Fruit fly (Drosophila melanogaster): ENCODE results near the gene CG1113.
A peak's percentile ranks its signal among the peaks of the same experiment; 100 is the strongest.

Gene CG1113

dm6 chr3R:5215334-5216307, 37.3 kb upstream of the CG1113 start (continued):
- TF ChIP-seq mld (GFP tag; IDR thresholded peaks at IDR 0.05; ENCODE audit: partially characterized antibody) (no peak), Dek (tag; optimal IDR thresholded peaks at IDR 0.05) (peak; percentile 74), vnd (GFP tag; IDR thresholded peaks at IDR 0.05; ENCODE audit: partially characterized antibody) (no peak), CG17361 (GFP tag; IDR thresholded peaks at IDR 0.05) (peak; percentile 70; the same call in 2 of the 3 replicates), CG10431 (GFP tag; optimal IDR thresholded peaks at IDR 0.05) (peak; percentile 98), CoRest (tag; optimal IDR thresholded peaks at IDR 0.05) (peak; percentile 86), Ssrp (tag; optimal IDR thresholded peaks at IDR 0.05) (peak; percentile 63), Sry-β (GFP tag; optimal IDR thresholded peaks at IDR 0.05) (peak; percentile 84), Kr (GFP tag; optimal IDR thresholded peaks at IDR 0.05) (peak; percentile 100), CG12219 (GFP tag; optimal IDR thresholded peaks at IDR 0.05) (peak; percentile 94), C15 (GFP tag; IDR thresholded peaks at IDR 0.05) (0 out of 3 replicates have a peak, but pooled peaks have one; percentile 48), CG3995 (GFP tag; optimal IDR thresholded peaks at IDR 0.05) (no peak), sr (GFP tag; IDR thresholded peaks at IDR 0.05) (peak; percentile 98), CrebB (tag; optimal IDR thresholded peaks at IDR 0.05) (peak; percentile 95), H15 (GFP tag; IDR thresholded peaks at IDR 0.05) (peak; percentile 91), jigr1 (GFP tag; IDR thresholded peaks at IDR 0.05) (0 out of 3 replicates have a peak, but pooled peaks have one; percentile 43), kni (GFP tag; optimal IDR thresholded peaks at IDR 0.05) (peak; percentile 100), CG32767 (GFP tag; IDR thresholded peaks at IDR 0.05) (peak; percentile 90), Dfd (GFP tag; optimal IDR thresholded peaks at IDR 0.05) (no peak), CG17186 (GFP tag; optimal IDR thresholded peaks at IDR 0.05) (peak; percentile 98), Sox102F (GFP tag; optimal IDR thresholded peaks at IDR 0.05) (peak; percentile 96), Dip3 (GFP tag; optimal IDR thresholded peaks at IDR 0.05) (peak; percentile 63), h (optimal IDR thresholded peaks at IDR 0.05) (no peak), Lim3 (GFP tag; IDR thresholded peaks at IDR 0.05) (peak; percentile 78; the same call in 1 of the 2 replicates), CG1529 (GFP tag; optimal IDR thresholded peaks at IDR 0.05) (peak; percentile 99), CG10147 (GFP tag; optimal IDR thresholded peaks at IDR 0.05) (peak; percentile 44), CG4282 (GFP tag; optimal IDR thresholded peaks at IDR 0.05) (peak; percentile 96), nerfin-2 (GFP tag; IDR thresholded peaks at IDR 0.05; ENCODE audit: partially characterized antibody) (no peak; the same call in 1 of the 2 replicates), inv (GFP tag; IDR thresholded peaks at IDR 0.05; ENCODE audit: partially characterized antibody) (no peak), Dref (GFP tag; IDR thresholded peaks at IDR 0.05) (no peak), Hr3 (GFP tag; optimal IDR thresholded peaks at IDR 0.05) (peak; percentile 94), CG18011 (GFP tag; optimal IDR thresholded peaks at IDR 0.05) (peak; percentile 76), CG3847 (GFP tag; IDR thresholded peaks at IDR 0.05) (peak; percentile 48), prd (optimal IDR thresholded peaks at IDR 0.05) (no peak), prd (GFP tag; IDR thresholded peaks at IDR 0.05) (peak; percentile 91), tap (tag; optimal IDR thresholded peaks at IDR 0.05) (peak; percentile 92), Fer2 (tag; optimal IDR thresholded peaks at IDR 0.05) (peak; percentile 67), CG12155 (GFP tag; optimal IDR thresholded peaks at IDR 0.05) (peak; percentile 79), CG6791 (GFP tag; IDR thresholded peaks at IDR 0.05; ENCODE audit: partially characterized antibody) (no peak), CG7928 (GFP tag; optimal IDR thresholded peaks at IDR 0.05) (peak; percentile 64), Hsf (GFP tag; optimal IDR thresholded peaks at IDR 0.05) (peak; percentile 93), CG6683 (GFP tag; optimal IDR thresholded peaks at IDR 0.05) (peak; percentile 95), ap (GFP tag; IDR thresholded peaks at IDR 0.05) (peak; percentile 93), D19A (tag; optimal IDR thresholded peaks at IDR 0.05) (peak; percentile 91), ind (GFP tag; optimal IDR thresholded peaks at IDR 0.05) (peak; percentile 78), CG6813 (GFP tag; optimal IDR thresholded peaks at IDR 0.05) (peak; percentile 100), chn (GFP tag; optimal IDR thresholded peaks at IDR 0.05) (peak; percentile 98), NK7.1 (GFP tag; optimal IDR thresholded peaks at IDR 0.05) (peak; percentile 99)

Data from whole organism, embryonic.